Worm (Caenorhabditis elegans) whole organism, L1 larva: Measurements from ENCODE around the gene Y51H4A.941.
"Not testable (repeated sequence)": the region's sequence is repeated elsewhere in the genome, so short reads cannot be mapped to it uniquely, and the experiment has no call there.

Source experiments
- C04F5.9 ChIP-seq: sonication (generic microtip); optimal IDR thresholded peaks from 2 replicates; lab custom pipeline; 2016; ENCODE audit warnings: missing genetic modification characterization, missing compliant biosample characterization
- C16A3.4 ChIP-seq: fragments of 150-350 bp; optimal IDR thresholded peaks from 2 replicates; lab custom pipeline; 2014; ENCODE audit warnings: missing biosample characterization, missing genetic modification characterization
- F16B12.6 ChIP-seq: fragments of 150-350 bp; optimal IDR thresholded peaks from 2 replicates; lab custom pipeline; 2014; ENCODE audit warnings: missing biosample characterization, missing genetic modification characterization
- Y116A8C.19 ChIP-seq: sonication (generic microtip); optimal IDR thresholded peaks from 2 replicates; lab custom pipeline; 2016; ENCODE audit warnings: missing compliant biosample characterization, missing genetic modification characterization, borderline replicate concordance
- aha-1 ChIP-seq: fragments of 150-350 bp; optimal IDR thresholded peaks from 2 replicates; lab custom pipeline; 2014; ENCODE audit warnings: missing biosample characterization, missing genetic modification characterization
- alr-1 ChIP-seq: fragments of 200-800 bp; sonication (Bioruptor generic); optimal IDR thresholded peaks from 2 replicates; lab custom pipeline; 2018; ENCODE audit warnings: borderline replicate concordance, mild to moderate bottlenecking, missing genetic modification characterization, missing compliant biosample characterization
- ama-1 ChIP-seq: fragments of 150-350 bp; optimal IDR thresholded peaks from 2 replicates; lab custom pipeline; 2014
- ceh-8 ChIP-seq: fragments of 200-800 bp; sonication (Bioruptor generic); optimal IDR thresholded peaks from 2 replicates; lab custom pipeline; 2018; ENCODE audit warnings: mild to moderate bottlenecking, missing genetic modification characterization, moderate library complexity, missing compliant biosample characterization
- ceh-82 ChIP-seq, 3 experiments: fragments of 150-350 bp in 1 of 3; sonication (generic microtip) in 2 of 3; optimal IDR thresholded peaks; 2 replicates each; lab custom pipeline; 2014 to 2017; ENCODE audit warnings: missing biosample characterization in 3 of 3, missing genetic modification characterization in 3 of 3
- ceh-90 ChIP-seq: sonication (generic microtip); optimal IDR thresholded peaks from 2 replicates; lab custom pipeline; 2016; ENCODE audit warnings: missing genetic modification characterization, missing compliant biosample characterization
- ces-1 ChIP-seq: fragments of 150-350 bp; optimal IDR thresholded peaks from 2 replicates; lab custom pipeline; 2014; ENCODE audit warnings: missing biosample characterization, missing genetic modification reagents, missing genetic modification characterization
- dsc-1 ChIP-seq: sonication (generic microtip); optimal IDR thresholded peaks from 2 replicates; lab custom pipeline; 2016; ENCODE audit warnings: mild to moderate bottlenecking, missing genetic modification characterization, missing compliant biosample characterization
- efl-3 ChIP-seq: fragments of 200-800 bp; sonication (Bioruptor generic); optimal IDR thresholded peaks from 2 replicates; lab custom pipeline; 2018; ENCODE audit warnings: mild to moderate bottlenecking, missing genetic modification characterization, missing compliant biosample characterization
- elt-2 ChIP-seq: sonication (generic microtip); optimal IDR thresholded peaks from 2 replicates; lab custom pipeline; 2016; ENCODE audit warnings: missing genetic modification characterization, mild to moderate bottlenecking, inconsistent platforms, missing compliant biosample characterization, missing genetic modification reagents
- elt-3 ChIP-seq, 6 experiments: fragments of 150-350 bp in 1 of 6; sonication (generic microtip); optimal IDR thresholded peaks; 2 replicates each; lab custom pipeline; 2017 to 2018; ENCODE audit warnings: missing biosample characterization in 6 of 6, missing genetic modification characterization in 6 of 6, inconsistent platforms in 1 of 6
- grh-1 ChIP-seq: fragments of 200-800 bp; sonication (Bioruptor generic); IDR thresholded peaks from 2 replicates; pipeline ENCODE4 v1.3.6; 2022; ENCODE audit warnings: missing genetic modification reagents, missing genetic modification characterization, missing compliant biosample characterization
- hpl-2 ChIP-seq: fragments of 150-350 bp; optimal IDR thresholded peaks from 2 replicates; lab custom pipeline; 2014; ENCODE audit warnings: missing biosample characterization, missing genetic modification reagents, missing genetic modification characterization
- isw-1 ChIP-seq: fragments of 200-800 bp; sonication (Bioruptor generic); IDR thresholded peaks from 2 replicates; pipeline ENCODE4 v1.3.6; 2022; ENCODE audit warnings: missing genetic modification characterization, missing compliant biosample characterization
- jun-1 ChIP-seq: fragments of 150-350 bp; optimal IDR thresholded peaks from 2 replicates; lab custom pipeline; 2014; ENCODE audit warnings: missing biosample characterization, missing genetic modification reagents, missing genetic modification characterization
- lin-13 ChIP-seq: fragments of 150-350 bp; optimal IDR thresholded peaks from 2 replicates; lab custom pipeline; 2014; ENCODE audit warnings: missing biosample characterization, missing genetic modification reagents, missing genetic modification characterization
- lin-35 ChIP-seq, 2 experiments: fragments of 150-350 bp; optimal IDR thresholded peaks; 2 replicates each; lab custom pipeline; 2014; ENCODE audit warnings: missing biosample characterization in 2 of 2, missing genetic modification characterization in 2 of 2, missing genetic modification reagents in 2 of 2
- lsy-2 ChIP-seq, 2 experiments: fragments of 150-350 bp; optimal IDR thresholded peaks; 2 replicates each; lab custom pipeline; 2014; ENCODE audit warnings: missing biosample characterization in 2 of 2, missing genetic modification characterization in 2 of 2
- mef-2 ChIP-seq: fragments of 150-350 bp; optimal IDR thresholded peaks from 2 replicates; lab custom pipeline; 2014; ENCODE audit warnings: missing biosample characterization, missing genetic modification characterization
- nhr-11 ChIP-seq: fragments of 150-350 bp; optimal IDR thresholded peaks from 2 replicates; lab custom pipeline; 2014; ENCODE audit warnings: missing biosample characterization, missing genetic modification characterization
- nhr-19 ChIP-seq: fragments of 200-800 bp; sonication (Bioruptor generic); conservative IDR thresholded peaks from 2 replicates; pipeline ENCODE4 v1.3.6; 2022; ENCODE audit warnings: missing genetic modification characterization, missing compliant biosample characterization
- nhr-76 ChIP-seq: sonication (generic microtip); optimal IDR thresholded peaks from 2 replicates; lab custom pipeline; 2017; ENCODE audit warnings: missing biosample characterization, missing genetic modification characterization
- nhr-77 ChIP-seq: fragments of 150-350 bp; optimal IDR thresholded peaks from 2 replicates; lab custom pipeline; 2014; ENCODE audit warnings: missing biosample characterization, missing genetic modification characterization
- nhr-84 ChIP-seq: sonication (generic microtip); optimal IDR thresholded peaks from 2 replicates; lab custom pipeline; 2017; ENCODE audit warnings: missing biosample characterization, missing genetic modification characterization
- nhr-85 ChIP-seq: sonication (generic microtip); peaks from one replicate; lab custom pipeline; 2016; ENCODE audit warnings: missing genetic modification characterization, inconsistent platforms, missing compliant biosample characterization
- pag-3 ChIP-seq: sonication (generic microtip); optimal IDR thresholded peaks from 2 replicates; lab custom pipeline; 2017; ENCODE audit warnings: missing genetic modification characterization, mild to moderate bottlenecking, missing compliant biosample characterization, antibody characterized with exemption, borderline replicate concordance; ENCODE audit not compliant: insufficient read depth
- rnt-1 ChIP-seq: sonication (generic microtip); optimal IDR thresholded peaks from 2 replicates; lab custom pipeline; 2016; ENCODE audit warnings: mild to moderate bottlenecking, missing genetic modification characterization, moderate library complexity, missing compliant biosample characterization
- snpc-4 ChIP-seq: fragments of 150-350 bp; optimal IDR thresholded peaks from 2 replicates; lab custom pipeline; 2014; ENCODE audit warnings: missing biosample characterization, missing genetic modification characterization
- snu-23 ChIP-seq: sonication (generic microtip); optimal IDR thresholded peaks from 2 replicates; lab custom pipeline; 2016; ENCODE audit warnings: missing genetic modification characterization, missing compliant biosample characterization
- sptf-1 ChIP-seq: fragments of 150-350 bp; optimal IDR thresholded peaks from 2 replicates; lab custom pipeline; 2014; ENCODE audit warnings: missing biosample characterization, missing genetic modification characterization
- sup-37 ChIP-seq: fragments of 200-800 bp; sonication (Bioruptor generic); optimal IDR thresholded peaks from 2 replicates; lab custom pipeline; 2018; ENCODE audit warnings: mild to moderate bottlenecking, missing genetic modification characterization, missing compliant biosample characterization
- unc-62 ChIP-seq: fragments of 150-350 bp; optimal IDR thresholded peaks from 2 replicates; lab custom pipeline; 2014; ENCODE audit warnings: missing biosample characterization, missing genetic modification reagents, missing genetic modification characterization
- unc-86 ChIP-seq: sonication (generic microtip); optimal IDR thresholded peaks from 2 replicates; lab custom pipeline; 2016; ENCODE audit warnings: missing genetic modification characterization, missing compliant biosample characterization
- unc-98 ChIP-seq: fragments of 200-800 bp; sonication (Bioruptor generic); IDR thresholded peaks from 2 replicates; pipeline ENCODE4 v1.3.6; 2022; ENCODE audit warnings: missing genetic modification characterization, missing compliant biosample characterization
- vab-15 ChIP-seq: sonication (generic microtip); optimal IDR thresholded peaks from 2 replicates; lab custom pipeline; 2017; ENCODE audit warnings: missing genotype, mild to moderate bottlenecking, missing genetic modification characterization, missing compliant biosample characterization
- zag-1 ChIP-seq: fragments of 150-350 bp; optimal IDR thresholded peaks from 2 replicates; lab custom pipeline; 2014; ENCODE audit warnings: missing biosample characterization, missing genetic modification characterization
- ztf-4 ChIP-seq: fragments of 150-350 bp; optimal IDR thresholded peaks from 2 replicates; lab custom pipeline; 2014; ENCODE audit warnings: missing biosample characterization, missing genetic modification characterization

The Y51H4A.941 gene

DNA sequence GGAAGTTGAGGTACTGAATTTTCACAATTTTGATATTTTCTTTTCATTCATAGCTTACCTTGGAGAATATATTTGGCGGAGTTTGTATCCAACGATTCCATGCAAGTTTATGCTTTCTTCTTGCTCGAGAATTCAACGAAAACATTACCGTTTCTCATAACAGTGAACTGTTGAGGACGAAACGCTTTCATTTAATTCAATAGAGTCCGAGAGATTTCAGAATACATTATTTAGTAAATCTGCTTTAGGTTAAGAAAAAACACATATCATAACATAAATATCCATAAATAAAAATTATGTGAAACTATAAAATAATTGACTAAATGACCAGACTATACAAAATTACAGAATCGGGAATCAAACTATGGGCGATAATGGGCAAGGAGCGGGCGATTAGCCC, at the start of gene Y51H4A.941:
Y51H4A.941 (minus strand) TSS at position 101 of the 400 bp plus-strand sequence.
- TF ChIP-seq nhr-76 (tag; lab: Kevin White, UChicago) = no peak
- TF ChIP-seq nhr-85 (tag; lab: Kevin White, UChicago) = no peak
- TF ChIP-seq, all 84 proteins: peak for 0

DNA sequence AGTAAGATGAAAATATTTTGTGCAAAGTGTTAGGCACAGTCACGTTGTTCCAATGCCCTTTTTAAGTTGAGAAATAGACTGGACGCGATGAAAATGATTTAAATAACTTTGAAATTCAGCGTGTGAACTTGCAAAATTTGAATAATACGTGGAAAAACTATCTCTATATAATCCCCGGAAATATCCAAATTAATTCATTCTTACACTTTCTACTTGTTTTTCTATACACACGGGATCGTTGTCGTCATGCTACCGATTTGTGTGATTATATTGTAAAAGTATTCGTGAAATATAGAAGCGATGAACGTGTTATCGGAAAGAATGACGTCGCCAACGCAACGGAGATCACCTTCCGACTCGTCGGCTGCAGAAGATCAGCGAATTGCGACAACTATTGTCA, 49.1 kb upstream of the Y51H4A.941 start, which contains the start of gene Y43D4A.1:
Y43D4A.1 (plus strand) TSS at position 301 of the 400 bp plus-strand sequence.
- TF ChIP-seq ces-1 (no peak), lsy-2 (tag; optimal IDR thresholded peaks at IDR 0.05; lab: Kevin White, UChicago) (no peak), unc-86 (tag; lab: Kevin White, UChicago) (no peak), nhr-19 (no peak), unc-62 (GFP tag; lab: Kevin White, UChicago) (no peak), hpl-2 (GFP tag; lab: Kevin White, UChicago) (no peak), zag-1 (no peak), nhr-11 (no peak), grh-1 (GFP tag; lab: Robert Waterston, UW) (no peak), nhr-84 (tag; lab: Kevin White, UChicago) (no peak), dsc-1 (no peak), ceh-82 (tag; optimal IDR thresholded peaks at IDR 0.05; lab: Kevin White, UChicago) (no peak), mef-2 (tag; lab: Kevin White, UChicago) (no peak), pag-3 (no peak)

DNA sequence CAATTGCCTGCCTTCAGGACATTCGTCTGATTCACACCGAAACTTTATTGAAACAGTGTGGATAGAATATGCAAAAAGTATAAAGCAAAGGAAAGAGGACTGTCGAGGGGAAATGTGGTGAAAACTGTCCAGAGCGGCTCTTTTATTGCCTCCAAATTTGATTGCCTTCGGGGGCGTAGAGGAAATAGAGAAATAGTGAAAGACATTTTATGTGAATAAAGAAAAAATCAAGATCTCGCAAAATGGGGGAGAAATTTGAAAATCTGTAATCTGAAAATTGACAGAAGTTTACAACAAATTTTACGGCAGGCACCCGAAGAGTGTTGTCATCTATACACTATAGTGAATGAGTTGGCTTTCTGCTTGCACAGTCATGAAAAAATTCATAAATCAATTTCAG, 46.3 kb upstream of the Y51H4A.941 start, which contains the start of gene Y51H4A.24:
Y51H4A.24 (minus strand) TSS at position 101 of the 400 bp plus-strand sequence.
- no peak for TF ChIP-seq unc-86 (tag; lab: Kevin White, UChicago)
- TF ChIP-seq ama-1 (lab: Kevin White, UChicago) = no peak
- TF ChIP-seq jun-1 (tag; lab: Kevin White, UChicago) = no peak
- TF ChIP-seq ceh-90 (tag; lab: Kevin White, UChicago) = no peak
- no peak for TF ChIP-seq C04F5.9 (tag; lab: Kevin White, UChicago)
- TF ChIP-seq ztf-4 (tag; lab: Kevin White, UChicago) = no peak
- TF ChIP-seq aha-1 (tag; lab: Kevin White, UChicago) = no peak
- TF ChIP-seq, all 84 proteins: peak for 0

DNA sequence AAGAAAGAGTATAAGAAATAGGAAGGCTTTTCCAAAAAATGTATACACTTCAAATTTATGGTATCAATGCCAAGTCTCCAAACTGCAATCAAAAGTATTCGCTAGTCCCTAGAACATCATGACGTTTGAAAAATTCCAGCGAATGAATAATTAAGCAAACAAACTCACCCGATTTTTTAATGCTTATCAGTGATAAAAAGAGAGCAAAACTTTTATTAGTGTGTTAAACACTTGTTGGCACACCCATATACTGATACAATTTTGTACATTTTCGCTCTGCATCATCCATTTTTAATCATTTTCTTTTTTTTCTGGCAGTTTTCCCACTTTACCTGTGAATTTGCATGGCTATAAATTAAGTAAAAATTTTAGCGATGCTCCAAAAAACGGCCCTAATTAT, 41.5 kb upstream of the Y51H4A.941 start, which contains the start of gene Y51H4A.25:
Y51H4A.25 (plus strand) TSS at position 373 of the 400 bp plus-strand sequence.
- TF ChIP-seq elt-2 (tag; lab: Kevin White, UChicago) = peak; percentile 47
- no peak for TF ChIP-seq isw-1
- no peak for TF ChIP-seq F16B12.6 (tag; lab: Kevin White, UChicago)
- no peak for TF ChIP-seq unc-62 (GFP tag; lab: Kevin White, UChicago)
- TF ChIP-seq unc-98 (GFP tag; lab: Robert Waterston, UW) = no peak

DNA sequence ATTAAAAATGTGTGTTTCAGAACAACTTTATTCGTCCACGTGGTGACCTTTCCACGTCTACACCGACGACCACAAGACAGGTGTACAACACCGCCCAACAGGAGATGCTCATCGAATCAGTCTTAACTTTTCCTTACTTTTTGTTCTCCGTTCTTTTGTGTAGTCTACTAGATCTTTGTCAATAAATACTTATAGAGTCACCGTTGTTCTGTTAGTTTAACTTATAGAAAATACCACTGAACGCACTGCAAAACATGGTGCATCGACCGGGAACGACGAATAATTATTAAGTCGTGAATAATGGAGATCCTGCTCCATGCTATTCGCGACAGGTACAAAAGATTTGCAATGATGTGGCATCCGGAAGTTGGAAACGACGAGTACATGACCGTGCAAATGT, 28.1 kb upstream of the Y51H4A.941 start, which contains the start of gene Y51H4A.23:
Y51H4A.23 (plus strand) TSS at position 301 of the 400 bp plus-strand sequence.
- not testable (repeated sequence) for TF ChIP-seq lsy-2 (tag; optimal IDR thresholded peaks at IDR 0.05; lab: Kevin White, UChicago); Y116A8C.19; nhr-77 (tag; lab: Kevin White, UChicago)
- TF ChIP-seq, all 84 proteins: peak for 0; not testable (repeated sequence) for 84

DNA sequence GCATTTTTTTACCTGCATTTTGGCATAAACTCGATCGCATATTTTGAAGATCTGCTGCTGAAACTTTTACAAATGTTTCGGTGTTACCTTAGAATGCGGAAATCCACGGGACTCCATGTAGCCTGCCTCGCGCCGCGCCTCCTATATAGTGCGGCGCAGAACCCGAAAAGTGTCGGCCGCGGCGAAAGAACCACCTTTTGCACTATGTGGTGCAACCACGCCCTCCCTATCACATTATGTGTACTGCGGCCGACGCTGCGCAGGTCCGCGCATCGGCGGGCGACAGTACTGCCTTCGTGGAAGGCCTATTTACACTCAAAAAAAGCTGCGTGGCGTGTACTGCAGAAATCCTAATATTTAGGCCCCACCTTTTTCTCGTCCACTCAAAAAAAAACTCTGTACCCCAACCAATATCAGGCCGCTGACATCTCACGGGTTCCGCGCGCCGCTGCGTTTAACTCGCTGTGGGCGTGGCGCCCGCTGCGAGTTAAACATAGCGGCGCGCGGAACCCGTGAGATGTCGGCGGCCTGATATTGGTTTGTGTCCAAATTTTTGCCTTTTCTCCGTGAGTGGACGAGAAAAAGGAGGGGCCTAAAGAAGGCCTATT, 27.6 kb upstream of the Y51H4A.941 start:
- TF ChIP-seq dsc-1 = no peak
- no peak for TF ChIP-seq snpc-4
- no peak for TF ChIP-seq pag-3
- no peak for TF ChIP-seq ceh-8

DNA sequence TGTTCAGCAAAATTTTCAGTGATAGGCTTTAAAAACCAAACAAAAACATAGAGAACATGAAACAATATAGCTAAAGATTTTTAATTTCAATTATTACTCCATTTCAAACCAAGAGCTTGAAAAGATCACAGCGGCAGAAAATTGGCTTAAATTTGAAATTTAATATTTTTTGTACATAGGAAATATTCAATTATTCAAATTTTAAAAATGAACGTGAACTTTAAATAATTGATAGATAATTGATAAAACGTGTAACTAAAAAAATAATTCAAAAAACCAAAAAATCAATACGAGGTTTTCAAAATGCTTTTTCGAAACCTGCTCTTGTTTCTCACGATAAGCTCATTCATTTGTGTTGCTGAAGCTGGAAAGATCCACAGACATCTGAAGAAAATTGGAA, 25.9 kb upstream of the Y51H4A.941 start, which contains the start of gene Y51H4A.22:
Y51H4A.22 (plus strand) TSS at position 301 of the 400 bp plus-strand sequence.
- TF ChIP-seq vab-15 (no peak), elt-3 (tag; optimal IDR thresholded peaks at IDR 0.05; lab: Kevin White, UChicago) (no peak), alr-1 (no peak), rnt-1 (no peak), lin-35 (GFP tag; optimal IDR thresholded peaks at IDR 0.05; lab: Kevin White, UChicago) (no peak), ceh-90 (tag; lab: Kevin White, UChicago) (no peak), C16A3.4 (tag; lab: Kevin White, UChicago) (no peak), nhr-19 (no peak), snu-23 (GFP tag; lab: Kevin White, UChicago) (no peak), lsy-2 (tag; optimal IDR thresholded peaks at IDR 0.05; lab: Kevin White, UChicago) (no peak), isw-1 (no peak), jun-1 (tag; lab: Kevin White, UChicago) (no peak), lin-13 (GFP tag; lab: Kevin White, UChicago) (no peak), efl-3 (GFP tag; lab: Kevin White, UChicago) (no peak), sup-37 (GFP tag; lab: Kevin White, UChicago) (no peak), sptf-1 (no peak)
